Worm (Caenorhabditis elegans): ENCODE results near the gene F17C11.22.

Gene F17C11.22

DNA sequence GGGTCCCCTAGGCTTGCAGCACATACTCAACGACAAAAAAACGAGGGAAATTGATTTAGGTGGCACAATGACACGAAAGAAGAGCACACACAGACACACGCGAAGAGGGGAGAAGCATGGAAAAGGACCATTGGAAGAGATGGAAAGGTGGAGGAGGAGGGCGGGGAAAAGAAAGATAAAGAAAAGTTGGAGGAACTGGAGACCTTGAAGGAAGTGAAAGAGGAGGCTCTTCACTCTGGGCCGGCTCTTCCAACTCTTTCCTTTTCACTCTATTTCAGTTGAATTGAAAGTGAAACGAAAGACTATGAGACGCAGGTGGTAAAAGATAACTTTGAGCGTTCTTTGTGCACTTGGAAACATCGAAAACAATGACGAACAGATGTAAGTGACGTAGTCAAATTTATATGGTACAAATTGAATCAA lies 8.5 kb downstream of the F17C11.22 start (continued):
- TF ChIP-seq unc-55 (GFP tag; optimal IDR thresholded peaks at IDR 0.05) (peak; percentile 85), lin-11 (tag; optimal IDR thresholded peaks at IDR 0.05) (no peak), nhr-10 (tag; optimal IDR thresholded peaks at IDR 0.05) (no peak), mab-5 (tag; optimal IDR thresholded peaks at IDR 0.05) (peak; percentile 50), ztf-4 (tag; optimal IDR thresholded peaks at IDR 0.05) (peak; percentile 52), mbf-1 (tag; optimal IDR thresholded peaks at IDR 0.05) (no peak), nhr-237 (tag; optimal IDR thresholded peaks at IDR 0.05) (no peak), lsy-2 (tag; optimal IDR thresholded peaks at IDR 0.05) (peak in 1 of 2 experiments; percentile 80), F13H6.1 (tag; optimal IDR thresholded peaks at IDR 0.05) (peak; percentile 90), egl-27 (tag; optimal IDR thresholded peaks at IDR 0.05) (peak; percentile 31), C34F6.9 (tag; optimal IDR thresholded peaks at IDR 0.05) (peak; percentile 84)

DNA sequence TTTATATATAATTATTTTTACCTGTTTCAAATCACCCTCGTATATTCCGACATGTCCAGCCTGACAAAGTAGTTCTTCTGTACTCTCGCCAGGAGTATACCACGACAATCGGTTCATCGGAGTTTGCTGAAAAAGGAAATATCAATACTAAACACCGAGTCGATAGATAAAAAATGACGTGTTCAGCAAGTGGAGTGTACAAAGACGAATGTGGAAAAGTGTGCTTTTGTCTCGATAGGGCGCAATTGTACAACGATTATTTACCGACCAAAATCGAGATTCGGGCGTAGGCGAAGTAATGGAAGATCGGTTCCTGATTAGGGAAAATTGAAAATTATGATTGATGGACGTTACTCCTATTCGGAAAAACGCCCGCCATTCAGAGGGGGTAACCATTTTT lies 9.4 kb downstream of the F17C11.22 start, which contains the start of gene vps-36:
vps-36 (minus strand) TSS at position 126 of the 400 bp plus-strand sequence.
- TF ChIP-seq F13H6.1 (tag; optimal IDR thresholded peaks at IDR 0.05) (no peak), crh-2 (tag; optimal IDR thresholded peaks at IDR 0.05) (peak; percentile 27), nhr-129 (tag; optimal IDR thresholded peaks at IDR 0.05) (peak; percentile 18), nhr-23 (tag; optimal IDR thresholded peaks at IDR 0.05) (no peak), sma-9 (GFP tag; optimal IDR thresholded peaks at IDR 0.05) (peak; percentile 42), sma-9 (tag; optimal IDR thresholded peaks at IDR 0.05) (no peak), nhr-12 (tag; optimal IDR thresholded peaks at IDR 0.05) (no peak), fos-1 (tag; optimal IDR thresholded peaks at IDR 0.05) (peak; percentile 68)

DNA sequence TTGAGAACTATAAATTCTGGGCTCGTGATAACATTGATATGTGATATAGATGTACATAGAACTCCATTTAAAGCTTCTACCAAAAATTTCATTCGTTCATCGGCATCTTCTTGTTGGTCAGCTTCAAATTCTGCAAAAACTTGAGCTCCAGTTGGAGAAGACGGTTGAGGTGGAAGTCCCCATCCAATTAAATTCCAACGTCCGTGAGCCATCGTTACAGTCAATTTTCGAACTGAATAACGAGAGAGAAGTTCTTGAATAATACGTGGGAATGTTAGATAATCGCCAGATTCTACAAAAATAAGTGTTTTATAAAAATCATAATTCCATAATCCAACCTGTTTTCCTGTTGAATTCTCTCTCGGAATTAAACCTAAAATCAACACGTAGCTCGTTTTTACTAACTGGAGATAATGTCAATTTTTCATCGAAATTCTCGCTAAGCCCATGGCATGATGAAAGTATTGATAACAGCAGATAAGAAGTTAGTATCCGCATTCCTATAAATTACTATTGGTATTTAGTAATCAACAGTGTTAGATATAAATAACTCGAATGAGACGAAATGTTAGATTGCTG lies 11.6 kb downstream of the F17C11.22 start, which contains the start of gene pigt-1:
pigt-1 (minus strand) TSS at position 500 of the 579 bp plus-strand sequence.
- peak in 1 of 2 experiments; percentile 29 for TF ChIP-seq lsy-2 (tag; optimal IDR thresholded peaks at IDR 0.05)
- TF ChIP-seq Y55F3AM.14 (GFP tag; optimal IDR thresholded peaks at IDR 0.05), result peak; percentile 17
- peak; percentile 51 for TF ChIP-seq sma-9 (GFP tag; optimal IDR thresholded peaks at IDR 0.05)
- TF ChIP-seq sma-9 (tag; optimal IDR thresholded peaks at IDR 0.05), result no peak
- peak; percentile 14 for TF ChIP-seq lin-13 (GFP tag; optimal IDR thresholded peaks at IDR 0.05)
- peak; percentile 10 for TF ChIP-seq crh-2 (tag; optimal IDR thresholded peaks at IDR 0.05)
- no peak for TF ChIP-seq elt-3 (tag; optimal IDR thresholded peaks at IDR 0.05)
- no peak for TF ChIP-seq R02D3.7 (tag; optimal IDR thresholded peaks at IDR 0.05)

DNA sequence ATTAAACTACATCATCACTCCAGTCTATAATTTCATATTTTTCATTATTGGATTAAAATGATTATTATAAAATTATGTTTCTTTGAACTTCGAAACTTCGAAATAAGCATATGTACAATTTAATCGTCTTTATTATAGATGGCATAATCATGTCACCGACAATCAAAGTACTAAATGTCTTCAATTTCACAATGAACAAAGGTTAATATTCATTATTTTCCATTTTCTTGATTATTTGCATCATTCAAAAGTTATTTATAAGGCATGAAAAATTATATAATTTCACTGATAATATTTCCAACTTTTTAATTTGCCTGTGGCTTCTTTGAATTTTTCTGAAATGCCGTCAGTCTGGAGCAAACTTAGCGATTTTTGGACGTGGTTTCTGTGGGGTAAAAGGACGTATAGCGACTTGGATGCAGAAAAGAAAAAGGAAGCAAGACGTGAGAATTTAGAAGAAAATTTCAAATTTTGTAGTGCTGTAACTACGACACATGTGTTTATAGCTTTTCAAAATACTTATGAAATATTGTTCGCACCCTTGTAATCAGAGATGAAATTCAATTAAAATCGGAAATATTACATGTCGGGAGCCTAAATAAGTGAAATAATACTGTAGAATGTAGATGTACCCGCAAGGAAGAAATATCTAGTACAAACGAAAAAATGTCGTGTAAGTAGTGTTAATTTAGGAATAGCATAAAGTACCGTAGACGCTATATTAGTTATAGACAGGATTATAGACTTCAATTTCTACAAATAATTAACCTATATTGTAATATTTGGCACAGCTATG lies 14.1 kb downstream of the F17C11.22 start, which contains the start of gene F17C11.13:
F17C11.13 (plus strand) TSS at position 243 of the 796 bp plus-strand sequence.
- TF ChIP-seq nhr-77 (tag; optimal IDR thresholded peaks at IDR 0.05), result no peak
- TF ChIP-seq fos-1 (tag; optimal IDR thresholded peaks at IDR 0.05), result peak; percentile 14
- TF ChIP-seq ztf-1 (GFP tag; conservative IDR thresholded peaks at IDR 0.05), result no peak

DNA sequence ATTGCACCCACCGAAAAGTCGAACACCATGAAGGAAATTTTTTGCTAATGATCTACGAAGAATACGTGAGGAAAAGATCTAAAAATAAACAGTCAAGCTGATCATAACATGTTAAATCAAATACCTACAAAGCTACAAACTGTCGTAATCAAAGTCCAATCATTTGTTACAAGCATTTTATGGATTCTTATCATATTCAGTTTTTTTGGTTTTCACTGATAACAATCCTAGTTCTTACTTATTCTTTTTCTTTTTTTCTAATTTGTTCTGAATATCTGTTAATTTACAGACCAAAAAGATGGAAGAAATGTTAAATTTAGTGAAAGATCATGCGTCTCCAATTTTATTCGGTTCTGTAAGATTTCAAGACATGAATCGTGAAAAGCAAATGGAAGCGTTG lies 15.1 kb downstream of the F17C11.22 start, which contains the start of gene F17C11.6:
F17C11.6 (plus strand) TSS at position 290 of the 400 bp plus-strand sequence.
- TF ChIP-seq fos-1 (tag; optimal IDR thresholded peaks at IDR 0.05), result peak; percentile 2
- TF ChIP-seq aly-2 (tag; optimal IDR thresholded peaks at IDR 0.05), result no peak

DNA sequence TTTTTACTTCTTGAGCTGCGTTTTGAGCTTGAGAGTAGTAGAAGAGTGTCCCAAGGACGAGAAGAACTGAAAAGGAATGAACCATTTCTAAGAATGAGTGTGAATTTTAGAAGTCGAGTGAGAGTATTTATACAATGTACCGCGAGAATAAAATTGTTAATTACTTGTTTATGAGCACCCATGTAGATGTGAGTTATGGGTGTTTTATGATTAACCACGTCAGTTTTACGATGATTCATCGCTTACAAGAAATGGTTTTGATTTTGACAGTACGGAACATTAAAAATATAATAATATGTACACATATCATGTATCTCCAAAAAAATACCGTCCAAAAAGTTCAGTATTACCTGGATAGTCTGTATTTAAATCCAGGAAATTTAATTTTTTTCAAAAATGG lies 15.6 kb downstream of the F17C11.22 start, which contains the start of gene clec-221:
clec-221 (minus strand) TSS at position 101 of the 400 bp plus-strand sequence.
- TF ChIP-seq elt-3 (tag; optimal IDR thresholded peaks at IDR 0.05), result no peak
- no peak for TF ChIP-seq nhr-11 (tag; optimal IDR thresholded peaks at IDR 0.05)
- TF ChIP-seq F13H6.1 (tag; optimal IDR thresholded peaks at IDR 0.05), result no peak
- TF ChIP-seq peb-1 (tag; optimal IDR thresholded peaks at IDR 0.05), result no peak

Data from whole organism, L2 larva.